Fruit fly (Drosophila melanogaster) S2 (cell line): Measurements from ENCODE around the gene CG5196.
A peak's percentile ranks its signal among the peaks of the same experiment; 100 is the strongest.

Experiments used
- CG8478 ChIP-seq: fragments of >200 bp; optimal IDR thresholded peaks from 2 replicates; lab custom pipeline; 2018
- CTCF ChIP-seq, 2 experiments: fragments of >200 bp; optimal IDR thresholded peaks; 2 replicates each; lab custom pipeline; 2018

dm6 chr3R:12401672-12402296 lies 6.3 kb upstream of the CG5196 start, which contains the start of gene DNAlig3:
- peak; percentile 6 to 13 for TF ChIP-seq CTCF (optimal IDR thresholded peaks at IDR 0.05; lab: Kevin White, UChicago)
- TF ChIP-seq CG8478 (lab: Kevin White, UChicago) = no peak
